Fruit fly (Drosophila melanogaster) whole organism, embryonic: ENCODE data around the gene CG3091.

ENCODE experiments used
- Ada2b ChIP-seq: fragments of 200-800 bp; sonication (Bioruptor generic); IDR thresholded peaks from 2 replicates; pipeline ENCODE4 v1.3.6; 2022; ENCODE audit warnings: missing biosample characterization, missing genetic modification characterization
- Aef1 ChIP-seq: fragments of 200-800 bp; sonication (Bioruptor generic); IDR thresholded peaks from 3 replicates; pipeline ENCODE4 v1.3.6; 2022; ENCODE audit warnings: missing biosample characterization, missing genetic modification characterization
- Blimp-1 ChIP-seq: fragments of 200-800 bp; sonication (Bioruptor generic); optimal IDR thresholded peaks from 3 replicates; lab custom pipeline; 2018; ENCODE audit warnings: missing biosample characterization, missing genetic modification characterization, mild to moderate bottlenecking, moderate library complexity, missing genetic modification reagents
- CG10274 ChIP-seq: fragments of 200-800 bp; sonication (Bioruptor generic); optimal IDR thresholded peaks from 3 replicates; lab custom pipeline; 2017; ENCODE audit warnings: missing biosample characterization, mild to moderate bottlenecking, missing genetic modification characterization
- CG10321 ChIP-seq: fragments of 200-800 bp; sonication (Bioruptor generic); IDR thresholded peaks from 2 replicates; pipeline ENCODE4 v1.3.6; 2022; ENCODE audit warnings: missing biosample characterization, missing genetic modification characterization
- CG10654 ChIP-seq: fragments of 200-800 bp; sonication (Bioruptor generic); optimal IDR thresholded peaks from 2 replicates; lab custom pipeline; 2016; ENCODE audit warnings: missing biosample characterization, missing genetic modification characterization
- CG12155 ChIP-seq: fragments of 200-800 bp; sonication (Bioruptor generic); optimal IDR thresholded peaks from 3 replicates; lab custom pipeline; 2016; ENCODE audit warnings: missing biosample characterization, missing genetic modification characterization
- CG12299 ChIP-seq: fragments of 200-800 bp; sonication (Bioruptor generic); optimal IDR thresholded peaks from 2 replicates; lab custom pipeline; 2018; ENCODE audit warnings: missing biosample characterization, mild to moderate bottlenecking, missing genetic modification characterization
- CG13894 ChIP-seq: fragments of 200-800 bp; sonication (Bioruptor generic); optimal IDR thresholded peaks from 3 replicates; lab custom pipeline; 2018; ENCODE audit warnings: missing biosample characterization, mild to moderate bottlenecking, missing genetic modification characterization, moderate library complexity
- CG14710 ChIP-seq: fragments of 200-800 bp; sonication (Bioruptor generic); optimal IDR thresholded peaks from 3 replicates; lab custom pipeline; 2019; ENCODE audit warnings: missing biosample characterization, mild to moderate bottlenecking, missing genetic modification characterization, moderate library complexity
- CG17385 ChIP-seq: fragments of 200-800 bp; sonication (Bioruptor generic); optimal IDR thresholded peaks from 3 replicates; lab custom pipeline; 2018; ENCODE audit warnings: missing biosample characterization, mild to moderate bottlenecking, missing genetic modification characterization
- CG17568 ChIP-seq: fragments of 200-800 bp; sonication (Bioruptor generic); optimal IDR thresholded peaks from 2 replicates; lab custom pipeline; 2018; ENCODE audit warnings: missing biosample characterization, mild to moderate bottlenecking, missing genetic modification characterization, moderate library complexity
- CG18262 ChIP-seq: fragments of 200-800 bp; optimal IDR thresholded peaks from 3 replicates; lab custom pipeline; 2019; ENCODE audit warnings: missing biosample characterization, mild to moderate bottlenecking, missing genetic modification characterization, moderate library complexity
- CG1832 ChIP-seq: fragments of 200-800 bp; sonication (Bioruptor generic); optimal IDR thresholded peaks from 2 replicates; lab custom pipeline; 2017; ENCODE audit warnings: missing biosample characterization, mild to moderate bottlenecking, missing genetic modification characterization, inconsistent platforms
- CG32772 ChIP-seq: fragments of 200-800 bp; sonication (Bioruptor generic); IDR thresholded peaks from 2 replicates; pipeline ENCODE4 v1.3.6; 2022; ENCODE audit warnings: missing biosample characterization, missing genetic modification characterization
- CG5180 ChIP-seq: fragments of 200-800 bp; sonication (Bioruptor generic); optimal IDR thresholded peaks from 3 replicates; lab custom pipeline; 2017; ENCODE audit warnings: missing biosample characterization, missing genetic modification characterization, mild to moderate bottlenecking, moderate library complexity, missing genetic modification reagents
- CG6272 ChIP-seq: fragments of 200-800 bp; sonication (Bioruptor generic); IDR thresholded peaks from 2 replicates; pipeline ENCODE4 v1.3.6; 2022; ENCODE audit warnings: missing biosample characterization, missing genetic modification characterization
- CG6813 ChIP-seq: fragments of 200-800 bp; sonication (Bioruptor generic); optimal IDR thresholded peaks from 2 replicates; lab custom pipeline; 2017; ENCODE audit warnings: missing biosample characterization, missing genetic modification characterization, mild to moderate bottlenecking, moderate library complexity, missing genetic modification reagents
- CG8924 ChIP-seq: fragments of 200-800 bp; optimal IDR thresholded peaks from 3 replicates; lab custom pipeline; 2019; ENCODE audit warnings: missing biosample characterization, mild to moderate bottlenecking, missing genetic modification characterization, moderate library complexity
- CG9797 ChIP-seq: fragments of 200-800 bp; sonication (Bioruptor generic); optimal IDR thresholded peaks from 3 replicates; lab custom pipeline; 2018; ENCODE audit warnings: missing biosample characterization, mild to moderate bottlenecking, missing genetic modification characterization
- CG9817 ChIP-seq: fragments of 200-800 bp; sonication (Bioruptor generic); optimal IDR thresholded peaks from 2 replicates; lab custom pipeline; 2018; ENCODE audit warnings: missing biosample characterization, mild to moderate bottlenecking, missing genetic modification characterization, moderate library complexity
- CG9932 ChIP-seq: fragments of 200-800 bp; sonication (Bioruptor generic); IDR thresholded peaks from 2 replicates; pipeline ENCODE4 v1.3.6; 2022; ENCODE audit warnings: missing biosample characterization, missing genetic modification characterization
- Chrac-16 ChIP-seq: fragments of 200-800 bp; sonication (Bioruptor generic); optimal IDR thresholded peaks from 3 replicates; lab custom pipeline; 2016; ENCODE audit warnings: missing biosample characterization, missing genetic modification characterization
- D19B ChIP-seq: fragments of 200-800 bp; sonication (Bioruptor generic); optimal IDR thresholded peaks from 2 replicates; lab custom pipeline; 2017; ENCODE audit warnings: missing biosample characterization, mild to moderate bottlenecking, missing genetic modification characterization
- Deaf1 ChIP-seq: fragments of 200-800 bp; optimal IDR thresholded peaks from 3 replicates; lab custom pipeline; 2019; ENCODE audit warnings: missing biosample characterization, mild to moderate bottlenecking, missing genetic modification characterization, moderate library complexity
- Elba2 ChIP-seq: fragments of 200-800 bp; sonication (Bioruptor generic); optimal IDR thresholded peaks from 3 replicates; lab custom pipeline; 2016; ENCODE audit warnings: missing biosample characterization, missing genetic modification characterization
- Fer2 ChIP-seq: fragments of 200-800 bp; sonication (Bioruptor generic); optimal IDR thresholded peaks from 2 replicates; lab custom pipeline; 2018; ENCODE audit warnings: missing biosample characterization, mild to moderate bottlenecking, missing genetic modification characterization, moderate library complexity
- Hmx ChIP-seq: fragments of 200-800 bp; sonication (Bioruptor generic); optimal IDR thresholded peaks from 2 replicates; lab custom pipeline; 2016; ENCODE audit warnings: missing biosample characterization, missing genetic modification characterization
- Hr78 ChIP-seq, 2 experiments: fragments of 200-800 bp in 1 of 2; fragments of >200 bp in 1 of 2; sonication (Bioruptor generic) in 1 of 2; optimal IDR thresholded peaks; 2 replicates each; lab custom pipeline; 2017 to 2019; ENCODE audit warnings: missing biosample characterization in 2 of 2, missing genetic modification characterization in 2 of 2, mild to moderate bottlenecking in 1 of 2, moderate library complexity in 1 of 2
- MBD-R2 ChIP-seq: fragments of 200-800 bp; sonication (Bioruptor generic); IDR thresholded peaks from 2 replicates; pipeline ENCODE4 v1.3.6; 2022; ENCODE audit warnings: missing biosample characterization, missing genetic modification characterization
- NK7.1 ChIP-seq: fragments of 200-800 bp; sonication (Bioruptor generic); optimal IDR thresholded peaks from 3 replicates; lab custom pipeline; 2016; ENCODE audit warnings: missing biosample characterization, missing genetic modification characterization
- Sin3A ChIP-seq: fragments of >200 bp; optimal IDR thresholded peaks from 2 replicates; lab custom pipeline; 2018
- YL-1 ChIP-seq: fragments of 200-800 bp; sonication (Bioruptor generic); optimal IDR thresholded peaks from 3 replicates; lab custom pipeline; 2017; ENCODE audit warnings: missing biosample characterization, mild to moderate bottlenecking, missing genetic modification characterization
- aop ChIP-seq: fragments of 200-800 bp; sonication (Bioruptor generic); IDR thresholded peaks from 2 replicates; pipeline ENCODE4 v1.3.6; 2022; ENCODE audit warnings: missing biosample characterization, missing genetic modification characterization
- bab2 ChIP-seq: fragments of 200-800 bp; sonication (Bioruptor generic); optimal IDR thresholded peaks from 2 replicates; lab custom pipeline; 2016; ENCODE audit warnings: missing biosample characterization, missing genetic modification characterization
- da ChIP-seq: fragments of 200-800 bp; sonication (Bioruptor generic); optimal IDR thresholded peaks from 2 replicates; lab custom pipeline; 2016; ENCODE audit warnings: missing biosample characterization, missing genetic modification characterization
- danr ChIP-seq: fragments of 200-800 bp; sonication (Bioruptor generic); IDR thresholded peaks from 2 replicates; pipeline ENCODE4 v1.3.6; 2022; ENCODE audit warnings: missing biosample characterization, missing genetic modification characterization
- dysf ChIP-seq: fragments of 200-800 bp; sonication (Bioruptor generic); IDR thresholded peaks from 3 replicates; pipeline ENCODE4 v1.3.6; 2022; ENCODE audit warnings: missing biosample characterization, missing genetic modification characterization
- fd3F ChIP-seq: fragments of 200-800 bp; sonication (Bioruptor generic); optimal IDR thresholded peaks from 2 replicates; lab custom pipeline; 2018; ENCODE audit warnings: missing biosample characterization, mild to moderate bottlenecking, missing genetic modification characterization, moderate library complexity
- gcm2 ChIP-seq: fragments of 200-800 bp; sonication (Bioruptor generic); optimal IDR thresholded peaks from 2 replicates; lab custom pipeline; 2016; ENCODE audit warnings: missing biosample characterization, missing genetic modification characterization
- gro ChIP-seq: fragments of 200-800 bp; sonication (Bioruptor generic); optimal IDR thresholded peaks from 2 replicates; lab custom pipeline; 2016; ENCODE audit warnings: missing biosample characterization, missing genetic modification characterization
- knrl ChIP-seq: fragments of 200-800 bp; sonication (Bioruptor generic); IDR thresholded peaks from 3 replicates; pipeline ENCODE4 v1.3.6; 2022; ENCODE audit warnings: missing biosample characterization, missing genetic modification characterization; ENCODE audit not compliant: partially characterized antibody
- pnt ChIP-seq: fragments of 200-800 bp; sonication (Bioruptor generic); optimal IDR thresholded peaks from 3 replicates; lab custom pipeline; 2016; ENCODE audit warnings: missing biosample characterization, missing genetic modification characterization
- salm ChIP-seq: fragments of 200-800 bp; sonication (Bioruptor generic); optimal IDR thresholded peaks from 2 replicates; lab custom pipeline; 2018; ENCODE audit warnings: missing biosample characterization, mild to moderate bottlenecking, missing genetic modification characterization
- sc ChIP-seq, 3 experiments: fragments of >200 bp in 2 of 3; fragments of 200-800 bp in 1 of 3; sonication (Bioruptor generic) in 1 of 3; optimal IDR thresholded peaks; 2 replicates in 2 of 3; 3 replicates in 1 of 3; lab custom pipeline; 2017; ENCODE audit warnings: mild to moderate bottlenecking in 1 of 3, missing biosample characterization in 1 of 3, missing genetic modification characterization in 1 of 3, missing genetic modification reagents in 1 of 3
- sens ChIP-seq: fragments of 200-800 bp; sonication (Bioruptor generic); peaks from one replicate; lab custom pipeline; 2016; ENCODE audit warnings: missing biosample characterization, missing genetic modification characterization
- slou ChIP-seq: fragments of 200-800 bp; sonication (Bioruptor generic); optimal IDR thresholded peaks from 3 replicates; lab custom pipeline; 2016; ENCODE audit warnings: missing biosample characterization, missing genetic modification characterization
- sr ChIP-seq: fragments of 200-800 bp; sonication (Bioruptor generic); IDR thresholded peaks from 3 replicates; pipeline ENCODE4 v1.3.6; 2022; ENCODE audit warnings: missing biosample characterization, missing genetic modification characterization
- usp ChIP-seq: fragments of >200 bp; optimal IDR thresholded peaks from 2 replicates; lab custom pipeline; 2017; ENCODE audit warnings: missing biosample characterization, missing genetic modification characterization

The CG3091 gene

dm6 chrX:2296230-2297044 lies 42.4 kb upstream of the CG3091 start (continued):
- TF ChIP-seq Ada2b (GFP tag; lab: Robert Waterston, UW) (peak; percentile 70), CG10274 (GFP tag; lab: Kevin White, UChicago) (peak; percentile 88), CG9817 (tag; lab: Kevin White, UChicago) (peak; percentile 82), CG10654 (GFP tag; lab: Kevin White, UChicago) (peak; percentile 88), gro (peak; percentile 90), CG32772 (peak; percentile 60), CG8924 (peak; percentile 96), usp (no peak), CG18262 (tag; lab: Kevin White, UChicago) (peak; percentile 98), slou (peak; percentile 77), CG1832 (GFP tag; lab: Kevin White, UChicago) (no peak), sc (optimal IDR thresholded peaks at IDR 0.05; lab: Kevin White, UChicago) (no peak), sc (GFP tag; optimal IDR thresholded peaks at IDR 0.05; lab: Kevin White, UChicago) (peak; percentile 94), aop (GFP tag; lab: Robert Waterston, UW) (no peak), Fer2 (tag; lab: Kevin White, UChicago) (peak; percentile 43), Deaf1 (peak; percentile 72), salm (tag; lab: Kevin White, UChicago) (peak; percentile 83), Sin3A (lab: Kevin White, UChicago) (no peak), CG9932 (GFP tag; lab: Robert Waterston, UW) (peak; percentile 73), fd3F (GFP tag; lab: Kevin White, UChicago) (peak; percentile 86), knrl (GFP tag; lab: Robert Waterston, UW) (no peak), CG9797 (peak; percentile 45), pnt (GFP tag; lab: Kevin White, UChicago) (peak; percentile 92), CG12155 (peak; percentile 91), CG17568 (GFP tag; lab: Kevin White, UChicago) (peak; percentile 85), CG14710 (peak; percentile 95), CG12299 (tag; lab: Kevin White, UChicago) (peak; percentile 79), MBD-R2 (GFP tag; lab: Robert Waterston, UW) (0 out of 2 replicates have a peak, but pooled peaks have one; percentile 43), Hmx (GFP tag; lab: Kevin White, UChicago) (peak; percentile 84), sens (GFP tag; lab: Kevin White, UChicago) (peak; percentile 99), CG17385 (GFP tag; lab: Kevin White, UChicago) (peak; percentile 91), Blimp-1 (peak; percentile 93), Aef1 (GFP tag; lab: Robert Waterston, UW) (peak; percentile 67), CG6272 (GFP tag; lab: Robert Waterston, UW) (no peak), CG13894 (tag; lab: Kevin White, UChicago) (peak; percentile 63), dysf (GFP tag; lab: Robert Waterston, UW) (peak; percentile 92), Elba2 (peak; percentile 50), Hr78 (GFP tag; optimal IDR thresholded peaks at IDR 0.05; lab: Kevin White, UChicago) (peak in 1 of 2 experiments; percentile 87), danr (GFP tag; lab: Robert Waterston, UW) (peak; percentile 76), D19B (peak; percentile 84), CG5180 (peak; percentile 85), CG10321 (GFP tag; lab: Robert Waterston, UW) (peak; percentile 31; the same call in 1 of the 2 replicates), YL-1 (GFP tag; lab: Kevin White, UChicago) (peak; percentile 77), NK7.1 (peak; percentile 92), da (GFP tag; lab: Kevin White, UChicago) (peak; percentile 89), sr (GFP tag; lab: Robert Waterston, UW) (no peak), gcm2 (GFP tag; lab: Kevin White, UChicago) (peak; percentile 72), CG6813 (GFP tag; lab: Kevin White, UChicago) (peak; percentile 91), bab2 (GFP tag; lab: Kevin White, UChicago) (peak; percentile 91), Chrac-16 (GFP tag; lab: Kevin White, UChicago) (peak; percentile 92)
